Fruit fly (Drosophila melanogaster) Kc167 (cell line): ENCODE results near the gene mgr.

Experiments used
- Myc ChIP-seq: fragments of >200 bp; optimal IDR thresholded peaks from 2 replicates; lab custom pipeline; 2017; ENCODE audit warnings: missing external identifiers
- Sin3A ChIP-seq: fragments of >200 bp; optimal IDR thresholded peaks from 2 replicates; lab custom pipeline; 2018; ENCODE audit warnings: missing external identifiers
- h ChIP-seq: fragments of >200 bp; optimal IDR thresholded peaks from 3 replicates; lab custom pipeline; 2018; ENCODE audit warnings: missing external identifiers
- insv ChIP-seq: fragments of >200 bp; optimal IDR thresholded peaks from 3 replicates; lab custom pipeline; 2018; ENCODE audit warnings: missing external identifiers
- psq ChIP-seq: fragments of >200 bp; optimal IDR thresholded peaks from 2 replicates; lab custom pipeline; 2017; ENCODE audit warnings: missing external identifiers
- ttk ChIP-seq: sonication (Bioruptor generic); optimal IDR thresholded peaks from 2 replicates; lab custom pipeline; 2017; ENCODE audit warnings: missing external identifiers

mgr gene

DNA sequence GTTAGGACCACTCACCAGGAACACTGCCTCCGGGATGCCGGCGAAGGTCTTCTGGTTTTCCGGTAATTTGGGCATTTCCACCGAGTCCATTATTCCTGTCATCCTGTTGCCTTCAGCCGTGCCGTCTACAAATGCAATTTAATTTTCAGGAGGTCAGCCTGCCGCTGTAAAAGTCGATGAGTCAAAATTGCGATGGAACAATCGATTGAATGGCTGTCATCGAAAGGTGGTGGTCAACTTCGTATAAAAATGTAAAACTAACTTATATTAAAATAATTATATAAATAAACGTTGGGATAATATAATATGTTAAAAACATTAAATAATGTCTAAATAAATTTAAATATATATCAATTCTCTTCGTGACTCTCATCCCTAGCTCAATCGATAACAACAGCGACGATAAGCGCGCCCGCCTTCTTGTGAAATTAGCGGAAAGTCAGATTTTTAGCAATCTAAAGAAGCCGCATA lies at the start of gene mgr, which contains the start of gene Irbp:
TSS of gene mgr (minus strand) at position 209 of the 471 bp plus-strand sequence.
TSS of gene Irbp (plus strand) at position 381 of the 471 bp plus-strand sequence.
- TF ChIP-seq h (lab: Kevin White, UChicago) (no peak), ttk (no peak), psq (lab: Kevin White, UChicago) (no peak), insv (no peak), Myc (lab: Kevin White, UChicago) (no peak), Sin3A (lab: Kevin White, UChicago) (no peak)

DNA sequence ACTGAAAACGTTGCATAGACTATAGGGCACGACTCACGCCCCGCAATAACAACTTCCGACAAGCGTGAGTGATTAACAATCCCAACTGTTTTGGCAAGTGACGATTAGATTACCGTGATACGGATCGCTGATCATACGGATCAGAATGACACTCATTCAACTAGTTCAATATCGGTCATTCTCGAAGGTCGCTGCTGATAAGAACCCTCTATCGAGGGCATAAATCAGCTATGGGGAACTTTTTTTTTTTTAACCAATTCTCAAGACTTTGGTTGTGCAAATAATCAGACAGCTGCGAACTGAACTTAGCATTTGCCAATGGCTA lies 49.1 kb upstream of the mgr start:
- TF ChIP-seq psq (lab: Kevin White, UChicago) (no peak), ttk (no peak), Sin3A (lab: Kevin White, UChicago) (no peak), insv (no peak)

DNA sequence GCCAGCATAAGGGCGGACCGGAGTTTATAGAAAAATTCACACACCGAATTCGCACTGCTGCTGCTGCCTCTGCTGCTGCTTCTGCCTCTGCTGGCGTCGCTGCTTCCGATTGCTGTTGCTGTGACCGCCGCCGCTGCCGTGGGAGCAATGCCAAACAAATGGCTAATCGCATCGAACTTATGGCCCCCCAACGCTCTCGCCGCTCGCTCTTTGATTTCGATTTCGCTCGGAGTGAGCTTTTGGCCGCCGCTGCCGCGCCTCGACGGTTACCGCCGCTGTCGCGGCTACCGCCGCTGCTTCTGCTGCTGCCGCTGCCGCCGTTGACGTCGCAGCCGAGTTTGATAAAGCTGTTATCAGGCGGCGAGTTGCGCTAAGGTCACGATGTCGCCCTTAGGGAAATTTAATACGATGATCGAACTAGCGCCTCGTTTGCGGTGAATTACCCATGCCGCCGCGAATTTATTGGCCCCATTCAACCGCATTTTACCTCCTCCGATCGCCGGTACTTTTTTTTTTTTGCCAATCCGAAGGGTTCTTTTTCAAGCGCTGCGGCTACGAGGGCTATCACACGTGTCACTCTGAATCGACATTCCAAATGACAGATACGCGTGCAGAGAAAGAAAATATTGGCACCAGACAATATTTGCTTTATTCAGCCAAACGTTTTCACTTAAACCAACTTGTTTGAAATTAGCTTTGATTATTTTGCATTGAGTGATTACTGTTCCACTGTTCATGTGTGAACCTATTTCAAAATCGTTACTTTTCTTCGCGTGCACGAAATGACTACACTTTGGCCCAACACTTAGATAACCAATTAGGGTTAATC lies 48.6 kb upstream of the mgr start:
- no peak for TF ChIP-seq psq (lab: Kevin White, UChicago)
- TF ChIP-seq ttk, result no peak
- TF ChIP-seq Sin3A (lab: Kevin White, UChicago), result no peak
- no peak for TF ChIP-seq Myc (lab: Kevin White, UChicago)
- no peak for TF ChIP-seq insv
- TF ChIP-seq h (lab: Kevin White, UChicago), result no peak

DNA sequence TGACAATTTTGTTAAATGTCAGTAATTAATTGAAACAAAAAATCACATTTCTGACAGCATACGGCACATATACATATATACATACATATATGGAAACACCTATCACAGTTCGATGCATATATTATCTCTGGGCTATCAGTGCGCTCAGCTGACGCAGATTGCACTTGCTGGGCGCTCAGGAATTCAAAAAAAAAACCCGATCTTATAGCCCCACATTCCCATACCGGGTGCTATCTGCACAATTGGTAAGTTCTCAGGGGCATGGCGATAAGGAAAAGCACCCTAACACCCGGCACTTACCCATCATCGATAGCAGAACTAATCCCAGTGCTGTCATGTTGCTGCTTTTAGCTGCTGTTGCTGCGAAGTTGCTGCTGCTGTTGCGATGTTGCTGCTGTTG lies 47.6 kb upstream of the mgr start:
- TF ChIP-seq h (lab: Kevin White, UChicago) (no peak), ttk (no peak), psq (lab: Kevin White, UChicago) (no peak), Sin3A (lab: Kevin White, UChicago) (no peak), Myc (lab: Kevin White, UChicago) (no peak), insv (no peak)

DNA sequence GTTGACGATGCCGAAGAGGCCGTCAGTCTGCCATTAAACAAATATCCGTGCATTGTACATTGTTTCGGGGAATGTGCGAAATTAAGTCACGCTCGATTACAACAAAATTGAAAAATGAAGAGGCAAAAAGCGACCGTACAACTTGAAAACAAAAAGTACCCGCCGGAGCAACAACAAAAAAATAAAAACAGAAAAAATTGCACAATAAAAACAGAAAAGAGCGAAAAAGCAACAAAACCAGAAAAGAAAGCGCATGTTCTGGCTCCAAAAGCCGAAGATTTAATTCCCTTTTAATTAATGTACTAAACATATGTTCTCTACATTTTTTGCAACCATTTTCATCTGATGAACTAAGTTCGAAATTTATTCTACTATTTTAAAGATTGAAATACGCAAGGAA lies 46.9 kb upstream of the mgr start:
- TF ChIP-seq Sin3A (lab: Kevin White, UChicago) (no peak), insv (no peak), psq (lab: Kevin White, UChicago) (no peak), Myc (lab: Kevin White, UChicago) (no peak), h (lab: Kevin White, UChicago) (no peak), ttk (no peak)

DNA sequence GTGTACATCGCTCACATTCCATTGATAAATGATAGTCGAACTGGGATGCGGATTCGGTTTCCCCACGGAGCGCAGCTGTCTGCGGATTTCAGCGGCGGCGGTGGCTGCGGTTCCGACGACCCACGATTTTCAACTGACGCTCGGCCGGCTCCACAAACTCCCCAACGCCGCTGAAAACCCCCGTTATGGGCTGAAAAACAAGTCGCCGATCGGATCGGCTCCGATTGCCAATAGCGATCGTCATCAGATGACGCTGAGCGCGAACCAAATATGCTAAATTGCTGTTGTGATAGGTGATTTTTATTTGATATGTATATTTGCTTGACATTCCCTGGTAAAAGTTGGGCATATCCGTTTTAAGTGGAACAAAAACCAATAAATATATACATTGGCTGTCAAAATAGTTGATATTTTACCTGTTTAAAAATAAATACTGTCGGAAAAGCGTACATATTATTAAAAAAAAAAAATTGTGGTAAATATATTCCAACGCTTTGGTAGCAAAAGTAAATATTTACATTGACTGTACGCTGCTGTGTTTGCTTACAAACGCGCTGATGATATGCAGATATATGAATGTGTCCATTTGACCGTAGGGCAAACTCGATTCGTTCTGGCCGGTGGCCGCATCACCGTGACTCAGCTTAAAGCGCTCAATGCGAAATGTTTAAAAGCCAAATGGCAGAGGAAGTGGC lies 44.7 kb upstream of the mgr start:
- TF ChIP-seq psq (lab: Kevin White, UChicago) (no peak), insv (no peak), h (lab: Kevin White, UChicago) (no peak), ttk (no peak), Sin3A (lab: Kevin White, UChicago) (no peak), Myc (lab: Kevin White, UChicago) (no peak)

DNA sequence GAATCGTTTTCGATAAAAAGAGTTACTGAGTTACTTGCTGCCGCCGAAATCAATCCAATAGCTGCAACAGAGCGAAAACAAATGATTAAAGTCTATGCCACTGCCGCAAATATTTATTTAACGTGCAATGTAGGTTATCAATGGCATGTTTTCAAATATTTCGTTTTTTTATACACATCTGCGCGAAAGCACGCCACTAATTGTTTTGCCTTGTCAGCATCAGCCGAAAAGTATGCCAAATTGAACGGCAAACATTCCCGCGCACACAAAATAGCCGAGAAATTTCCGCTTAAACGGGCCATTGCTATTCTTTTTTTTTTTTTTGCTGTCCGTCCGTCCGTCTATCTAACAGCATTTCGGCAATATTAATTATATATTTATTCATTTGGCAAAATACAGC lies 42.4 kb upstream of the mgr start:
- TF ChIP-seq insv (no peak), ttk (no peak), Myc (lab: Kevin White, UChicago) (no peak), h (lab: Kevin White, UChicago) (no peak), psq (lab: Kevin White, UChicago) (no peak), Sin3A (lab: Kevin White, UChicago) (no peak)

DNA sequence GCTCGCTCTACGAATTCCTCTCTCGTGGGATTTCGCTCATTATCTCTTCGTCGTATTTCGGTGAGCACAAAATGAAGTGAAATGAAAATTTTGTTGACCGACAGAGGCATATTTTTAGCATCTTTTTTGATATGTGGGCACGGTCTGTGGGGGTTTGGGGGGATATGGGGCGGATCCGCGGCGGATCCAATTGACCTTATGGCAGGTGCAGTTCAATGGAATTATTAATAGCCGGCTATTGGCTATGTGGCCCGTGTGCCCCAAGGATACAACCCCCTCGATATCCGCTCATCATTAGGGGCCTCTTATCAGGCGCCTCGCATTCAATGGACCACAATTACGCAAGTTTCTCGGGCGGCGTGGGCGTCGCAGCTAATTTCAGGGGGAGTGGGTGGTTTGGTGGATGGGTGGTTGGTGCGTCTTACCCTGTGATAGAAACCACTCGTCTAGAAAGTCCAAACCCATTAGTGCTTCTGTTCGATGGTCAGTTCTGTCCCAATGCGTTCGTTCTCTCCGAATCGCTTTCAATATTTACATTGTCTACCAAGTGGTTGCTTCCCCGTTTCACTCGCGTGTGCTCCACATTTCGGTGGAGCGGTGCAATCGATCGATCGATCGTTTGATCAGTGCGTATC lies 41.6 kb upstream of the mgr start, which contains the start of gene sals:
TSS of gene sals (minus strand) at position 585 of the 635 bp plus-strand sequence.
- TF ChIP-seq Sin3A (lab: Kevin White, UChicago) (no peak), insv (no peak), ttk (no peak), h (lab: Kevin White, UChicago) (no peak), Myc (lab: Kevin White, UChicago) (no peak), psq (lab: Kevin White, UChicago) (no peak)

DNA sequence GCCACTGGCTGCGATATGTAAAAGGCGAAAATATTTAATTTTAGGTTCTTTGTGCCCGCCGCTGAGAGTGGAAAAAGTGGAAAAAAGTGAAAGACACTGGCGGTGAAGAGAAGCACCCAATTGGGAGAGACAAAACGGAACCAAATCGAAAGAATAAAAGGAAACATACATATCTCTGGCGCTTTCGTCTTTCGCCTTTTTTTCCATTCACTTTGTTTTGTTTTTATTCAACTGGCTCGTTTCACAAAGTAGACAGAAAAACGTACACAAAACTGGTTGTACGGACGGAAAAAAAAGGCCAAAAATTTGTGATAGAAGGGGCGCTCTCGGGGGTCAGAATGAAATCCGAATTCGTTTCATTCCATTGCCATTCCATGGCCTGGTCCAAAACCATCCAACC lies 40.0 kb upstream of the mgr start:
- TF ChIP-seq ttk (no peak), Sin3A (lab: Kevin White, UChicago) (no peak)

DNA sequence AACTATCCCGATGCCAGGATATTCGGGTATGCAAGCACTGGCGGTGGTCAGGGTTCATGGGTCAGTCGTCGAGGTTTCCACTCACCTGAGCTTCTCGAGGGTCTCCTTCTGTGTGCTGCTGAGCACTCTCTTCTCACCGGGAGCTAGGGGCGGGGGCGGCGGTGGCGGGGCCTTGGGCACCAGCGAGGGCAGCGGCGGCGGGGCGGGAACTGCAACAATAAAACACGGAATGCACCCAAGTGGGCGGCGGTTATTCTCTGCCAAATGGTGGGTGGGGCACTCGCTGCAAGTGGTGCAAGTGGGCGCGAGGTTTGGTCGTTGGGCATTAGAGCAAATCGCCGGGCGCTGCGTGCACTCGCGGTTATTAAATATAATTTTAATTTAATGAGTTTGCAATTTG lies 31.4 kb upstream of the mgr start:
- TF ChIP-seq Sin3A (lab: Kevin White, UChicago) (no peak), Myc (lab: Kevin White, UChicago) (no peak), insv (no peak), ttk (no peak), h (lab: Kevin White, UChicago) (no peak), psq (lab: Kevin White, UChicago) (no peak)

DNA sequence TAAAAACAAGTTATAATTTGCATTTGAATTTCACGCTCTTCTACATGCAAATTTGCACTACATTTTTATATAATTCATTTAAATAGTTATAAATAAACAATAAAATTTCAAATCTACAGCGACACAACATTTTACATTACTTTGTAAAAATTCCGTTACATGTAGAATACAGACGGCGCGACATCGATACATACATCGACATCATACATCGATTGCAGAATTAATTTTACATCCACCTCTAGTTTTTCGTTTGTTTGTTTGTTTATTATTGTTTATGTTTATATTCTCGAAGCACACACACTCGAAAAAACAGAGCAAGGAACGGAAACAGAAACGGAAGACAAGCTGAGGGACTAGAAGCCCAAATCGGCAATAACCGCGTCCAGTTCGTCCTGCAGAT lies 27.9 kb upstream of the mgr start, which contains the start of gene CG17230:
TSS of gene CG17230 (plus strand) at position 258 of the 400 bp plus-strand sequence.
- TF ChIP-seq psq (lab: Kevin White, UChicago) (no peak), h (lab: Kevin White, UChicago) (no peak), ttk (no peak), Sin3A (lab: Kevin White, UChicago) (no peak), Myc (lab: Kevin White, UChicago) (no peak), insv (no peak)
